Worm (Caenorhabditis elegans) whole organism, late embryonic: Measurements from ENCODE around the gene F42A9.11.
A peak's percentile ranks its signal among the peaks of the same experiment; 100 is the strongest.

Experiments
- C38D4.7 ChIP-seq: fragments of 200-800 bp; sonication (Bioruptor generic); optimal IDR thresholded peaks from 2 replicates; lab custom pipeline; 2018; ENCODE audit warnings: mild to moderate bottlenecking, missing genetic modification characterization, moderate library complexity, missing compliant biosample characterization
- K09A11.1 ChIP-seq: sonication (generic microtip); optimal IDR thresholded peaks from 2 replicates; lab custom pipeline; 2017; ENCODE audit warnings: antibody characterized with exemption, mild to moderate bottlenecking, missing genetic modification characterization, missing compliant biosample characterization; ENCODE audit not compliant: insufficient read depth
- T23F11.4 ChIP-seq: fragments of 200-800 bp; sonication (Bioruptor generic); optimal IDR thresholded peaks from 2 replicates; lab custom pipeline; 2018; ENCODE audit warnings: mild to moderate bottlenecking, missing genetic modification characterization, missing compliant biosample characterization
- Y22D7AL.16 ChIP-seq: sonication (generic microtip); optimal IDR thresholded peaks from 2 replicates; lab custom pipeline; 2016; ENCODE audit warnings: missing genetic modification characterization, missing compliant biosample characterization
- ahr-1 ChIP-seq: sonication (generic microtip); optimal IDR thresholded peaks from 2 replicates; lab custom pipeline; 2016; ENCODE audit warnings: missing genetic modification characterization, missing compliant biosample characterization
- ceh-19 ChIP-seq: fragments of 200-800 bp; sonication (Bioruptor generic); optimal IDR thresholded peaks from 2 replicates; lab custom pipeline; 2018; ENCODE audit warnings: mild to moderate bottlenecking, missing genetic modification characterization, missing compliant biosample characterization
- ceh-2 ChIP-seq: sonication (generic microtip); optimal IDR thresholded peaks from 2 replicates; lab custom pipeline; 2016; ENCODE audit warnings: missing genotype, missing genetic modification characterization, missing compliant biosample characterization
- ceh-30 ChIP-seq: fragments of 150-350 bp; optimal IDR thresholded peaks from 2 replicates; lab custom pipeline; 2014; ENCODE audit warnings: missing biosample characterization, missing genetic modification characterization
- ceh-31 ChIP-seq: sonication (generic microtip); optimal IDR thresholded peaks from 2 replicates; lab custom pipeline; 2016; ENCODE audit warnings: missing genetic modification characterization, missing compliant biosample characterization
- ceh-48 ChIP-seq: sonication (generic microtip); optimal IDR thresholded peaks from 2 replicates; lab custom pipeline; 2016; ENCODE audit warnings: missing genetic modification characterization, inconsistent platforms, missing compliant biosample characterization
- ceh-6 ChIP-seq: fragments of 200-800 bp; sonication (Bioruptor generic); optimal IDR thresholded peaks from 2 replicates; lab custom pipeline; 2018; ENCODE audit warnings: mild to moderate bottlenecking, missing genetic modification characterization, missing compliant biosample characterization
- che-1 ChIP-seq: sonication (generic microtip); optimal IDR thresholded peaks from 2 replicates; lab custom pipeline; 2016; ENCODE audit warnings: mild to moderate bottlenecking, missing genetic modification characterization, missing compliant biosample characterization
- dve-1 ChIP-seq: sonication (generic microtip); optimal IDR thresholded peaks from 2 replicates; lab custom pipeline; 2017; ENCODE audit warnings: antibody characterized with exemption, mild to moderate bottlenecking, missing genetic modification characterization, missing compliant biosample characterization
- elt-4 ChIP-seq: sonication (generic microtip); optimal IDR thresholded peaks from 2 replicates; lab custom pipeline; 2016; ENCODE audit warnings: missing genetic modification characterization, missing compliant biosample characterization
- ets-4 ChIP-seq: sonication (generic microtip); optimal IDR thresholded peaks from 2 replicates; lab custom pipeline; 2016; ENCODE audit warnings: missing genetic modification characterization, missing compliant biosample characterization
- eyg-1 ChIP-seq: sonication (generic microtip); optimal IDR thresholded peaks from 2 replicates; lab custom pipeline; 2016; ENCODE audit warnings: missing genotype, missing genetic modification characterization, missing compliant biosample characterization
- fax-1 ChIP-seq: sonication (generic microtip); optimal IDR thresholded peaks from 2 replicates; lab custom pipeline; 2016; ENCODE audit warnings: missing genotype, missing genetic modification characterization, missing compliant biosample characterization
- fkh-10 ChIP-seq: fragments of 150-350 bp; optimal IDR thresholded peaks from 2 replicates; lab custom pipeline; 2014; ENCODE audit warnings: missing biosample characterization, missing genetic modification reagents, missing genetic modification characterization
- fkh-6 ChIP-seq: sonication (generic microtip); optimal IDR thresholded peaks from 2 replicates; lab custom pipeline; 2016; ENCODE audit warnings: missing genetic modification characterization, missing compliant biosample characterization
- gmeb-2 ChIP-seq: sonication (generic microtip); optimal IDR thresholded peaks from 2 replicates; lab custom pipeline; 2016; ENCODE audit warnings: missing genetic modification characterization, inconsistent platforms, missing compliant biosample characterization
- hlh-6 ChIP-seq: sonication (generic microtip); optimal IDR thresholded peaks from 2 replicates; lab custom pipeline; 2016; ENCODE audit warnings: missing genotype, missing genetic modification characterization, missing compliant biosample characterization
- lin-11 ChIP-seq: fragments of 200-800 bp; sonication (Bioruptor generic); optimal IDR thresholded peaks from 2 replicates; lab custom pipeline; 2018; ENCODE audit warnings: mild to moderate bottlenecking, missing genetic modification characterization, missing compliant biosample characterization
- madf-2 ChIP-seq: sonication (generic microtip); optimal IDR thresholded peaks from 2 replicates; lab custom pipeline; 2017; ENCODE audit warnings: missing genetic modification characterization, missing compliant biosample characterization
- mec-3 ChIP-seq: sonication (generic microtip); optimal IDR thresholded peaks from 2 replicates; lab custom pipeline; 2016; ENCODE audit warnings: borderline replicate concordance, missing genetic modification characterization, missing compliant biosample characterization
- nfya-1 ChIP-seq: sonication (generic microtip); optimal IDR thresholded peaks from 2 replicates; lab custom pipeline; 2017; ENCODE audit warnings: missing genetic modification characterization, mild to moderate bottlenecking, missing compliant biosample characterization, antibody characterized with exemption, moderate library complexity
- nhr-232 ChIP-seq: sonication (generic microtip); optimal IDR thresholded peaks from 2 replicates; lab custom pipeline; 2016; ENCODE audit warnings: missing genetic modification characterization, missing compliant biosample characterization
- npax-4 ChIP-seq: sonication (generic microtip); optimal IDR thresholded peaks from 2 replicates; lab custom pipeline; 2016; ENCODE audit warnings: missing genetic modification characterization, missing compliant biosample characterization
- odd-2 ChIP-seq: sonication (generic microtip); optimal IDR thresholded peaks from 2 replicates; lab custom pipeline; 2017; ENCODE audit warnings: antibody characterized with exemption, mild to moderate bottlenecking, missing genetic modification characterization, missing compliant biosample characterization
- pat-9 ChIP-seq: fragments of 200-800 bp; sonication (Bioruptor generic); optimal IDR thresholded peaks from 2 replicates; lab custom pipeline; 2018; ENCODE audit warnings: mild to moderate bottlenecking, missing genetic modification characterization, moderate library complexity, missing compliant biosample characterization
- pax-1 ChIP-seq: fragments of 150-350 bp; optimal IDR thresholded peaks from 2 replicates; lab custom pipeline; 2014; ENCODE audit warnings: missing biosample characterization, missing genetic modification characterization
- pha-2 ChIP-seq: sonication (generic microtip); optimal IDR thresholded peaks from 2 replicates; lab custom pipeline; 2017; ENCODE audit warnings: mild to moderate bottlenecking, missing genetic modification characterization, missing compliant biosample characterization
- pqm-1 ChIP-seq: sonication (generic microtip); optimal IDR thresholded peaks from 2 replicates; lab custom pipeline; 2016; ENCODE audit warnings: missing genetic modification characterization, missing compliant biosample characterization
- ref-2 ChIP-seq: sonication (generic microtip); optimal IDR thresholded peaks from 2 replicates; lab custom pipeline; 2016; ENCODE audit warnings: missing genetic modification characterization, missing compliant biosample characterization
- rnt-1 ChIP-seq: sonication (generic microtip); optimal IDR thresholded peaks from 2 replicates; lab custom pipeline; 2016; ENCODE audit warnings: missing genetic modification characterization, missing compliant biosample characterization
- sox-4 ChIP-seq: sonication (generic microtip); optimal IDR thresholded peaks from 2 replicates; lab custom pipeline; 2017; ENCODE audit warnings: mild to moderate bottlenecking, missing genetic modification characterization, inconsistent platforms, missing compliant biosample characterization
- syd-9 ChIP-seq: sonication (generic microtip); optimal IDR thresholded peaks from 2 replicates; lab custom pipeline; 2016; ENCODE audit warnings: mild to moderate bottlenecking, missing genetic modification characterization, moderate library complexity, missing compliant biosample characterization
- ttx-3 ChIP-seq: sonication (generic microtip); optimal IDR thresholded peaks from 2 replicates; lab custom pipeline; 2016; ENCODE audit warnings: missing genetic modification reagents, missing genetic modification characterization, missing compliant biosample characterization
- unc-3 ChIP-seq, 2 experiments: fragments of 200-800 bp in 1 of 2; sonication (Bioruptor generic) in 1 of 2; sonication (generic microtip) in 1 of 2; conservative IDR thresholded peaks in 1 of 2; optimal IDR thresholded peaks in 1 of 2; 2 replicates each; pipeline versions ENCODE4 v1.3.6 to Lab custom; 2016 to 2022; ENCODE audit warnings: missing compliant biosample characterization in 2 of 2, missing genetic modification characterization in 2 of 2, missing genetic modification reagents in 1 of 2
- unc-42 ChIP-seq: sonication (generic microtip); optimal IDR thresholded peaks from 2 replicates; lab custom pipeline; 2016; ENCODE audit warnings: missing genotype, missing genetic modification characterization, missing compliant biosample characterization
- unc-55 ChIP-seq: sonication (generic microtip); optimal IDR thresholded peaks from 2 replicates; lab custom pipeline; 2017; ENCODE audit warnings: missing biosample characterization, missing genetic modification reagents, missing genetic modification characterization

Gene F42A9.11

DNA sequence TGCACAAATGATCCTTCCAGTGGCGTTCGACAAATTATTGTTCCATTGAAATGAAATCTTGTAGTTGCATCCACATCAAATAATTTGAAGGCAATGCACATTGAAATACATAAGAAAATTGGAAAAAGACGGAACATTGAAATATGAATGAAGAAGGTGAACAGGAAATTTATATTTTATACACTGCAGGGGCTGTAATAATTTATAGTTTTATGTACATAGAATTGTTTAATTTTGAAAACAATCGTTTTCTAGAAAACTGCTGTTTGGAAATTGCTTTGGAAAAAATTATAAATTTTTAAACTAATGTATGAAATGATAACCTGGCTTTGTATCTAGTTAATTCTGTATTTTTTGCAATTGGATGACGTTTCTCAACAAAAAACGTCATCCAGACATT lies 32.1 kb upstream of the F42A9.11 start, which contains the start of gene Y59H11AR.3:
TSS of gene Y59H11AR.3 (minus strand) at position 101 of the 400 bp plus-strand sequence.
- TF ChIP-seq ahr-1: no peak
- no peak for TF ChIP-seq elt-4 (tag; lab: Kevin White, UChicago)
- TF ChIP-seq fkh-10 (GFP tag; lab: Kevin White, UChicago): no peak
- no peak for TF ChIP-seq T23F11.4 (GFP tag; lab: Kevin White, UChicago)
- TF ChIP-seq ets-4 (tag; lab: Kevin White, UChicago): no peak
- no peak for TF ChIP-seq fkh-6
- TF ChIP-seq, all 69 proteins: peak for 0

DNA sequence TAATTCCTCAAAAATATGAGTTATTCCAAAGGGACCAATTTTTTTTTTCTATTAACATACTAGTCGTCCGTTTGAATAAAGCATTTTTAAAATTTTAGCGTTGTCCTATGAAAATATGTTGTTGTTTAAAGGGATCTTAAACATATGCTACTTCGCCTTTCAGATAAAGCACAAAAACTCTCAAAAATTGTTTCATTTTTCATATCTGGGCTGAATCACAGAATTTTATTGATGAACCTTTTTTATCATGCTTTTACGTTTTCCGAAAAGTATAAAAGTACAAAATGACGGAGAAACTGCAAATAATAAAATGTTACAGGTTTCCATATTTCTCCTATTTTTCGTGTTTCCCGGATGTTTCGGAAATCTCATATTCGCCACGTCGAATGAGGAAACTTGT lies 31.7 kb upstream of the F42A9.11 start, which contains the start of gene clec-181:
TSS of gene clec-181 (plus strand) at position 301 of the 400 bp plus-strand sequence.
- TF ChIP-seq ceh-31 (no peak), mec-3 (no peak), ahr-1 (no peak), rnt-1 (tag; lab: Kevin White, UChicago) (no peak), Y22D7AL.16 (tag; lab: Kevin White, UChicago) (no peak), pat-9 (tag; lab: Kevin White, UChicago) (no peak), ttx-3 (tag; lab: Kevin White, UChicago) (no peak), ref-2 (no peak), C38D4.7 (GFP tag; lab: Kevin White, UChicago) (no peak), unc-55 (GFP tag; lab: Kevin White, UChicago) (no peak), unc-42 (no peak), pax-1 (tag; lab: Kevin White, UChicago) (no peak), npax-4 (tag; lab: Kevin White, UChicago) (no peak), fkh-10 (GFP tag; lab: Kevin White, UChicago) (no peak), nhr-232 (no peak), lin-11 (tag; lab: Kevin White, UChicago) (no peak), fax-1 (tag; lab: Kevin White, UChicago) (no peak), dve-1 (tag; lab: Kevin White, UChicago) (no peak), ceh-2 (tag; lab: Kevin White, UChicago) (no peak), gmeb-2 (tag; lab: Kevin White, UChicago) (no peak)

DNA sequence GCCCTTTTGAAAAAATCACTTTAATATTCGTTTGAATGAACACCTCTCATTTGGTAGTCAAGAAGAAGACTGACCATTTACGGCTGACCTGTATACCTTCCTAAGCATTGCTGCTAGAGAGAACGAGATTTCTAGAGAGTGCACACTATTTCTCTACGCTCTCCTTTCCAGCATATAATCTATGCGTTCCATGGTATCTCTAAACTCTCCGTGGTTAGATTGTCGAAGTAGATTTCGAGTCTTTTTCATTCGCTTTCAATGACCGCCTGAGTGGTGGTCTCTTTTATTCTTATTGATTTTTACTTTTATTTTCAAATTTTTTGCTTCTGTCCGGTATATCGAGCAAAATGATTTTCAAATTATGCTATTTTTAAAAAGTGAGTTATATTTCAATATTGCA lies 29.9 kb upstream of the F42A9.11 start:
- TF ChIP-seq sox-4 (tag; lab: Kevin White, UChicago) (no peak), nhr-232 (no peak), ceh-48 (peak; percentile 19), ceh-30 (no peak), fkh-10 (GFP tag; lab: Kevin White, UChicago) (no peak), nfya-1 (tag; lab: Kevin White, UChicago) (peak; percentile 44), che-1 (tag; lab: Kevin White, UChicago) (no peak), pqm-1 (tag; lab: Kevin White, UChicago) (no peak), mec-3 (no peak)

DNA sequence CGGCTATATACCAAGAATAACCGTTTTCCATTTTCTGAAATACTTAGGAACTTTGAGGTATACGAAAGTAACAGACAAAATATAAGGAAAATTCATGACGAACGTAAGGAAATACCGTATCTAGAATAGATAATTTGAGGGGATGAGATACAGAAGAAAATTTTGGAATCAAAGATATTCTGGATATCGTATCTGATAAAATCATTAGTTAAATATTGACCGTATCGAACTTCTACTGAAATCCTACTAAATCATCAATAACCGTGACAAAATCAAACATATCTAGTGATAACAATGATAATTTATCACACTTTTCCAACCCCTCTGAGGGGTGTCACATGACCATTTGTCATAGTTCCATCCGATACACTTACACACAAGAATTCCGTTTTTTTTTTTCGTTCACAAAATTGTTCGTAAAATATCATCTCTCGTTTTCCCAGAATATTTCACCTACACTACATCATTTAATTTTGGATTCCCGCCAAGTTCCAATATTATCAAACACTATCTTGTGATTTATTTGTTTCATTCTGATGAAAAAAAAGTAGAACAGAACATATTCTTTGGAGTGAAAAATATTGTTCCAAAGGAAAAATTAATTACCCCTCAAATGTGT lies 26.6 kb upstream of the F42A9.11 start, which contains the start of gene Y59H11AR.4:
TSS of gene Y59H11AR.4 (minus strand) at position 51 of the 619 bp plus-strand sequence.
- TF ChIP-seq hlh-6 (tag; lab: Kevin White, UChicago) (no peak), madf-2 (tag; lab: Kevin White, UChicago) (no peak), eyg-1 (no peak), sox-4 (tag; lab: Kevin White, UChicago) (no peak), T23F11.4 (GFP tag; lab: Kevin White, UChicago) (no peak), ceh-19 (GFP tag; lab: Kevin White, UChicago) (no peak), odd-2 (tag; lab: Kevin White, UChicago) (no peak), ets-4 (tag; lab: Kevin White, UChicago) (no peak), npax-4 (tag; lab: Kevin White, UChicago) (no peak), syd-9 (no peak), nfya-1 (tag; lab: Kevin White, UChicago) (no peak), ref-2 (no peak), ceh-6 (GFP tag; lab: Kevin White, UChicago) (no peak), fkh-10 (GFP tag; lab: Kevin White, UChicago) (no peak), K09A11.1 (tag; lab: Kevin White, UChicago) (no peak), pha-2 (tag; lab: Kevin White, UChicago) (no peak), unc-3 (GFP tag; conservative IDR thresholded peaks at IDR 0.05; lab: Robert Waterston, UW) (no peak), unc-3 (tag; optimal IDR thresholded peaks at IDR 0.05; lab: Kevin White, UChicago) (no peak)
